Fruit fly (Drosophila melanogaster): ENCODE data around the gene Lk6.

The Lk6 gene

dm6 chr3R:11735337-11735736, 28.9 kb downstream of the Lk6 start, which contains the start of gene CG14721 (continued):
- TF ChIP-seq fd3F (GFP tag; optimal IDR thresholded peaks at IDR 0.05) (no peak), lmd (GFP tag; IDR thresholded peaks at IDR 0.05) (no peak), zfh2 (GFP tag; optimal IDR thresholded peaks at IDR 0.05) (no peak), Opbp (GFP tag; IDR thresholded peaks at IDR 0.05; ENCODE audit: partially characterized antibody) (peak; percentile 41; the same call in 1 of the 3 replicates), CG10654 (GFP tag; optimal IDR thresholded peaks at IDR 0.05) (no peak), wek (GFP tag; optimal IDR thresholded peaks at IDR 0.05) (no peak), CG1603 (tag; optimal IDR thresholded peaks at IDR 0.05) (peak; percentile 65), MBD-R2 (GFP tag; IDR thresholded peaks at IDR 0.05) (peak; percentile 84), Ssrp (tag; optimal IDR thresholded peaks at IDR 0.05) (no peak), Sry-δ (GFP tag; optimal IDR thresholded peaks at IDR 0.05) (peak; percentile 58), Gug (GFP tag; IDR thresholded peaks at IDR 0.05) (peak; percentile 24; the same call in 1 of the 4 replicates), BEAF-32 (GFP tag; optimal IDR thresholded peaks at IDR 0.05) (peak; percentile 72), knrl (GFP tag; IDR thresholded peaks at IDR 0.05; ENCODE audit: partially characterized antibody) (peak; percentile 56), hb (GFP tag; IDR thresholded peaks at IDR 0.05; ENCODE audit: partially characterized antibody) (no peak), Sin3A (optimal IDR thresholded peaks at IDR 0.05) (peak; percentile 78), CG6854 (GFP tag; optimal IDR thresholded peaks at IDR 0.05) (no peak), sqz (GFP tag; optimal IDR thresholded peaks at IDR 0.05) (no peak), vfl (GFP tag; optimal IDR thresholded peaks at IDR 0.05) (no peak), CG34224 (GFP tag; IDR thresholded peaks at IDR 0.05; ENCODE audit: partially characterized antibody) (peak; percentile 52; the same call in 2 of the 3 replicates), CG3065 (GFP tag; optimal IDR thresholded peaks at IDR 0.05) (no peak), CG32532 (GFP tag; IDR thresholded peaks at IDR 0.05) (peak; percentile 48; the same call in 1 of the 2 replicates), pzg (GFP tag; optimal IDR thresholded peaks at IDR 0.05) (peak; percentile 77), dysf (GFP tag; IDR thresholded peaks at IDR 0.05) (no peak), CG10543 (GFP tag; optimal IDR thresholded peaks at IDR 0.05) (no peak), CG18011 (GFP tag; optimal IDR thresholded peaks at IDR 0.05) (no peak), HLH54F (GFP tag; optimal IDR thresholded peaks at IDR 0.05) (peak; percentile 3), CG9609 (GFP tag; optimal IDR thresholded peaks at IDR 0.05) (no peak), CG14965 (GFP tag; optimal IDR thresholded peaks at IDR 0.05; ENCODE audit: borderline replicate concordance) (no peak), gcm (GFP tag; optimal IDR thresholded peaks at IDR 0.05) (no peak), CG14014 (GFP tag; IDR thresholded peaks at IDR 0.05) (no peak), sc (optimal IDR thresholded peaks at IDR 0.05) (no peak), sc (GFP tag; optimal IDR thresholded peaks at IDR 0.05) (no peak), H15 (GFP tag; IDR thresholded peaks at IDR 0.05) (no peak), Xbp1 (GFP tag; optimal IDR thresholded peaks at IDR 0.05) (peak; percentile 47), CG7928 (GFP tag; optimal IDR thresholded peaks at IDR 0.05) (peak; percentile 22), Med (GFP tag) (peak; percentile 88), ci (GFP tag; IDR thresholded peaks at IDR 0.05) (peak; percentile 38; the same call in 2 of the 3 replicates), CG8765 (GFP tag; IDR thresholded peaks at IDR 0.05) (no peak), CG12659 (GFP tag; optimal IDR thresholded peaks at IDR 0.05) (peak; percentile 41), Bgb (GFP tag; IDR thresholded peaks at IDR 0.05; ENCODE audit: partially characterized antibody) (peak; percentile 36; the same call in 1 of the 2 replicates), NfI (GFP tag; optimal IDR thresholded peaks at IDR 0.05) (no peak), Tbp (GFP tag; optimal IDR thresholded peaks at IDR 0.05) (no peak), CG30403 (GFP tag; optimal IDR thresholded peaks at IDR 0.05) (peak; percentile 20), Jarid2 (GFP tag; optimal IDR thresholded peaks at IDR 0.05) (no peak), ATbp (GFP tag; optimal IDR thresholded peaks at IDR 0.05) (no peak), CG7745 (tag; optimal IDR thresholded peaks at IDR 0.05) (no peak), z (GFP tag; IDR thresholded peaks at IDR 0.05) (no peak), CG2116 (GFP tag; optimal IDR thresholded peaks at IDR 0.05) (peak; percentile 68), CG16813 (GFP tag; IDR thresholded peaks at IDR 0.05; ENCODE audit: partially characterized antibody) (peak; percentile 37; the same call in 1 of the 3 replicates), CG10321 (GFP tag; IDR thresholded peaks at IDR 0.05) (no peak), stwl (tag; optimal IDR thresholded peaks at IDR 0.05) (peak; percentile 37)
